Fruit fly (Drosophila melanogaster): ENCODE measurements around the gene CG3823.

The CG3823 gene

DNA sequence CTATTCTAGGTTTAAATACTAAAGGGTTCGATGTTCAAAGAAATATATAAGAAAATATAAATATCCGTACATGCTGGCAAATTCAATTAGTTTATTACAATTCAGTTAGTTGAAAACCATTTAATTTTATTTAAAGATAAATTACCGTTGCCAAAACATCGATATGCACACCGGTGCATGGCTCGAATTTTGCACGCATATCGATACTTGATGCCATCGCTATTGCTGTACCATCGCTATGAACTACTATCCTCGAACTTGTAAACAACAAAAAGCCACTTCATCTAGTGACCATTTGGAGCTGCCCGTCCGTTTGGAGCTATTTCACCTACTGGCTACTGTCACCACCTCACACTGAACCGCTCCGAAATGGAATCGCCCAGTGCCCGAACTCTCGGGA is 42.9 kb upstream of the CG3823 start, which contains the start of gene Josd (continued):
- no peak for TF ChIP-seq CG3281 (GFP tag; optimal IDR thresholded peaks at IDR 0.05)
- no peak for TF ChIP-seq Xrp1 (GFP tag; IDR thresholded peaks at IDR 0.05)
- TF ChIP-seq CG31388 (GFP tag; optimal IDR thresholded peaks at IDR 0.05), result no peak
- no peak for TF ChIP-seq CG17186 (GFP tag; optimal IDR thresholded peaks at IDR 0.05)
- TF ChIP-seq knrl (GFP tag; IDR thresholded peaks at IDR 0.05; ENCODE audit: partially characterized antibody), result peak; percentile 85
- TF ChIP-seq CG2116 (GFP tag; optimal IDR thresholded peaks at IDR 0.05), result peak; percentile 95
- TF ChIP-seq croc (GFP tag; conservative IDR thresholded peaks at IDR 0.05), result no peak
- TF ChIP-seq Camta (GFP tag; optimal IDR thresholded peaks at IDR 0.05), result no peak
- peak; percentile 86 for TF ChIP-seq Bgb (GFP tag; IDR thresholded peaks at IDR 0.05; ENCODE audit: partially characterized antibody)
- TF ChIP-seq CG2712 (tag; optimal IDR thresholded peaks at IDR 0.05), result peak; percentile 2
- no peak for TF ChIP-seq CG8089 (GFP tag; optimal IDR thresholded peaks at IDR 0.05)
- no peak for TF ChIP-seq bab2 (GFP tag; optimal IDR thresholded peaks at IDR 0.05)
- TF ChIP-seq Meics (GFP tag; optimal IDR thresholded peaks at IDR 0.05), result no peak
- no peak for TF ChIP-seq Abd-B (GFP tag; optimal IDR thresholded peaks at IDR 0.05)
- TF ChIP-seq Tbp (GFP tag; optimal IDR thresholded peaks at IDR 0.05), result no peak
- TF ChIP-seq CG4617 (GFP tag; optimal IDR thresholded peaks at IDR 0.05; ENCODE audit: borderline replicate concordance), result peak; percentile 26
- TF ChIP-seq ro (GFP tag; IDR thresholded peaks at IDR 0.05), result no peak
- peak; percentile 54 for TF ChIP-seq tna (GFP tag; IDR thresholded peaks at IDR 0.05; ENCODE audit: partially characterized antibody)
- TF ChIP-seq BEAF-32 (GFP tag; optimal IDR thresholded peaks at IDR 0.05), result peak; percentile 85
- TF ChIP-seq gro (GFP tag; optimal IDR thresholded peaks at IDR 0.05), result no peak
- peak; percentile 76 for TF ChIP-seq inv (GFP tag; IDR thresholded peaks at IDR 0.05; ENCODE audit: partially characterized antibody)
- peak; percentile 83 for TF ChIP-seq CG6791 (GFP tag; IDR thresholded peaks at IDR 0.05; ENCODE audit: partially characterized antibody)
- peak; percentile 69 for TF ChIP-seq CG14860 (GFP tag; IDR thresholded peaks at IDR 0.05; ENCODE audit: partially characterized antibody)
- TF ChIP-seq lola (GFP tag; optimal IDR thresholded peaks at IDR 0.05), result no peak
- no peak for TF ChIP-seq CG43689 (GFP tag; IDR thresholded peaks at IDR 0.05)
- peak; percentile 50 for TF ChIP-seq Rfx (GFP tag; IDR thresholded peaks at IDR 0.05)
- TF ChIP-seq Nf-YA (GFP tag; IDR thresholded peaks at IDR 0.05), result no peak
- TF ChIP-seq crp (GFP tag; optimal IDR thresholded peaks at IDR 0.05), result no peak
- peak; percentile 67; the same call in 1 of the 3 replicates for TF ChIP-seq mld (GFP tag; IDR thresholded peaks at IDR 0.05; ENCODE audit: partially characterized antibody)
- TF ChIP-seq Nf-YC (tag; optimal IDR thresholded peaks at IDR 0.05), result peak; percentile 8
- no peak for TF ChIP-seq insv (GFP tag; optimal IDR thresholded peaks at IDR 0.05)
- TF ChIP-seq CG7963 (GFP tag; IDR thresholded peaks at IDR 0.05; ENCODE audit: partially characterized antibody), result peak; percentile 70; the same call in 2 of the 3 replicates
- TF ChIP-seq unc-4 (GFP tag; IDR thresholded peaks at IDR 0.05; ENCODE audit: partially characterized antibody), result peak; percentile 84

DNA sequence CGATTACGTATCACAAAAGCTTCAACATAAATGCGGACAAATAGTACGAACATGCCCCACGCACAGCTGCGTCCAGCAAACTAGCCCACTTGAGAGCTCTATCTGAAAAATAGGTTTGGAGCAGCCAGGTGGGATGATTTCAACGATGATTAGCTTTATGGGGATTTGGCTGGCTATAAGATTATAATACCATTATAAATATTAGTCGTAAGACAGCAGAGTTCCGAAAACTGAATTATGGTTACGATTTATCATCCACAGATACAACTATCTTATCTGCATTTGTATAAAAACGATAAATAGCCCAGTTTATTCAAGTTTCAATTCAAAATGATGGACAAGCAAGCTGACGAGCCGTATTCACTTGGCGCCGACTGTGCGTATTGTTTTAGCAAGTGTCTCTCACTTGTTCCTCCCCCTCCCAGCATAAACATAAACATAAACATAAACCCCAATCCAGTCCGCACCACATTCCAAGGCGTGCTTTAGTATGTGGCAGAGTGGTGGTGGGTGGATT is 40.1 kb upstream of the CG3823 start:
- TF ChIP-seq CG10959 (GFP tag; IDR thresholded peaks at IDR 0.05), result no peak
- TF ChIP-seq Trl (optimal IDR thresholded peaks at IDR 0.05), result no peak
- TF ChIP-seq Trl (GFP tag; optimal IDR thresholded peaks at IDR 0.05), result no peak
- TF ChIP-seq CG2199 (GFP tag; IDR thresholded peaks at IDR 0.05), result no peak
- peak; percentile 62 for TF ChIP-seq CG12299 (tag; optimal IDR thresholded peaks at IDR 0.05)
- peak; percentile 27; the same call in 1 of the 2 replicates for TF ChIP-seq MBD-R2 (GFP tag; IDR thresholded peaks at IDR 0.05)
- TF ChIP-seq CG18764 (GFP tag; optimal IDR thresholded peaks at IDR 0.05), result peak; percentile 7
- TF ChIP-seq mam (GFP tag; optimal IDR thresholded peaks at IDR 0.05), result peak; percentile 60
- no peak for TF ChIP-seq chinmo (GFP tag; IDR thresholded peaks at IDR 0.05; ENCODE audit: partially characterized antibody)
- peak; percentile 70 for TF ChIP-seq Blimp-1 (GFP tag; optimal IDR thresholded peaks at IDR 0.05)
- TF ChIP-seq CG11247 (GFP tag; IDR thresholded peaks at IDR 0.05), result peak; percentile 31; the same call in 1 of the 2 replicates
- TF ChIP-seq chn (GFP tag; optimal IDR thresholded peaks at IDR 0.05), result peak; percentile 58
- TF ChIP-seq CG12942 (GFP tag; optimal IDR thresholded peaks at IDR 0.05), result peak; percentile 35
- TF ChIP-seq dmrt99B (tag; optimal IDR thresholded peaks at IDR 0.05), result peak; percentile 89
- peak; percentile 91 for TF ChIP-seq CG2678 (tag; optimal IDR thresholded peaks at IDR 0.05)
- TF ChIP-seq tio (GFP tag; optimal IDR thresholded peaks at IDR 0.05), result no peak
- TF ChIP-seq tna (GFP tag; IDR thresholded peaks at IDR 0.05; ENCODE audit: partially characterized antibody), result no peak
- peak; percentile 43 for TF ChIP-seq YL-1 (GFP tag; optimal IDR thresholded peaks at IDR 0.05)

Measured in whole organism, embryonic.